Worm (Caenorhabditis elegans) whole organism, mixed stage, embryonic: ENCODE measurements around the gene slc-25A10.
A peak's percentile ranks its signal among the peaks of the same experiment; 100 is the strongest.

Source experiments
- M03D4.4 ChIP-seq: sonication (generic microtip); optimal IDR thresholded peaks from 2 replicates; lab custom pipeline; 2017; ENCODE audit warnings: mild to moderate bottlenecking, missing genetic modification characterization, missing compliant biosample characterization
- bed-3 ChIP-seq: fragments of 200-800 bp; sonication (Bioruptor generic); optimal IDR thresholded peaks from 3 replicates; lab custom pipeline; 2018; ENCODE audit warnings: mild to moderate bottlenecking, missing genetic modification characterization, moderate library complexity, missing compliant biosample characterization
- blmp-1 ChIP-seq: fragments of 150-350 bp; optimal IDR thresholded peaks from 2 replicates; lab custom pipeline; 2014; ENCODE audit warnings: missing biosample characterization, missing genetic modification characterization
- ceh-39 ChIP-seq: fragments of 150-350 bp; optimal IDR thresholded peaks from 2 replicates; lab custom pipeline; 2014; ENCODE audit warnings: missing biosample characterization, missing genetic modification characterization
- ceh-43 ChIP-seq: fragments of 200-800 bp; sonication (Bioruptor generic); optimal IDR thresholded peaks from 2 replicates; lab custom pipeline; 2018; ENCODE audit warnings: mild to moderate bottlenecking, missing genetic modification characterization, moderate library complexity, missing compliant biosample characterization
- ceh-83 ChIP-seq: fragments of 200-800 bp; sonication (Bioruptor generic); optimal IDR thresholded peaks from 2 replicates; lab custom pipeline; 2018; ENCODE audit warnings: mild to moderate bottlenecking, missing genetic modification characterization, missing compliant biosample characterization
- ces-1 ChIP-seq: fragments of 150-350 bp; optimal IDR thresholded peaks from 2 replicates; lab custom pipeline; 2014; ENCODE audit warnings: missing biosample characterization, missing genetic modification reagents, missing genetic modification characterization
- drap-1 ChIP-seq: fragments of 200-800 bp; sonication (Bioruptor generic); optimal IDR thresholded peaks from 3 replicates; lab custom pipeline; 2018; ENCODE audit warnings: mild to moderate bottlenecking, missing genetic modification characterization, missing compliant biosample characterization
- elt-1 ChIP-seq: sonication (generic microtip); optimal IDR thresholded peaks from 2 replicates; lab custom pipeline; 2017; ENCODE audit warnings: missing genetic modification characterization, mild to moderate bottlenecking, missing compliant biosample characterization, antibody characterized with exemption, moderate library complexity, borderline replicate concordance; ENCODE audit not compliant: insufficient read depth
- elt-3 ChIP-seq: fragments of 150-350 bp; optimal IDR thresholded peaks from 2 replicates; lab custom pipeline; 2014; ENCODE audit warnings: missing biosample characterization, missing genetic modification characterization
- flh-1 ChIP-seq: fragments of 200-800 bp; sonication (Bioruptor generic); optimal IDR thresholded peaks from 2 replicates; lab custom pipeline; 2018; ENCODE audit warnings: mild to moderate bottlenecking, missing genetic modification characterization, moderate library complexity, missing compliant biosample characterization
- ham-2 ChIP-seq: fragments of 200-800 bp; sonication (Bioruptor generic); optimal IDR thresholded peaks from 2 replicates; lab custom pipeline; 2018; ENCODE audit warnings: mild to moderate bottlenecking, missing genetic modification characterization, missing compliant biosample characterization
- hlh-1 ChIP-seq: fragments of 150-350 bp; optimal IDR thresholded peaks from 2 replicates; lab custom pipeline; 2014; ENCODE audit warnings: missing biosample characterization, missing genetic modification reagents, missing genetic modification characterization
- lin-13 ChIP-seq: fragments of 150-350 bp; optimal IDR thresholded peaks from 2 replicates; lab custom pipeline; 2014; ENCODE audit warnings: missing biosample characterization, missing genetic modification characterization
- lin-32 ChIP-seq: fragments of 200-800 bp; sonication (Bioruptor generic); optimal IDR thresholded peaks from 2 replicates; lab custom pipeline; 2018; ENCODE audit warnings: mild to moderate bottlenecking, missing genetic modification characterization, missing compliant biosample characterization
- lsy-2 ChIP-seq: fragments of 150-350 bp; optimal IDR thresholded peaks from 2 replicates; lab custom pipeline; 2014; ENCODE audit warnings: missing biosample characterization, missing genetic modification characterization
- mab-5 ChIP-seq: fragments of 150-350 bp; optimal IDR thresholded peaks from 2 replicates; lab custom pipeline; 2014; ENCODE audit warnings: missing biosample characterization, missing genetic modification characterization
- mep-1 ChIP-seq: fragments of 150-350 bp; optimal IDR thresholded peaks from 2 replicates; lab custom pipeline; 2017; ENCODE audit warnings: missing biosample characterization, missing genetic modification reagents, missing genetic modification characterization, inconsistent platforms
- mls-2 ChIP-seq: sonication (generic microtip); optimal IDR thresholded peaks from 2 replicates; lab custom pipeline; 2016; ENCODE audit warnings: mild to moderate bottlenecking, missing genetic modification characterization, moderate library complexity, missing compliant biosample characterization
- nhr-12 ChIP-seq: fragments of 150-350 bp; optimal IDR thresholded peaks from 2 replicates; lab custom pipeline; 2014; ENCODE audit warnings: missing biosample characterization, missing genetic modification characterization
- nhr-2 ChIP-seq: fragments of 150-350 bp; optimal IDR thresholded peaks from 2 replicates; lab custom pipeline; 2014; ENCODE audit warnings: missing biosample characterization, missing genetic modification characterization
- nhr-237 ChIP-seq: fragments of 150-350 bp; optimal IDR thresholded peaks from 2 replicates; lab custom pipeline; 2014; ENCODE audit warnings: missing biosample characterization, missing genetic modification characterization
- nhr-28 ChIP-seq: fragments of 150-350 bp; optimal IDR thresholded peaks from 2 replicates; lab custom pipeline; 2014; ENCODE audit warnings: missing biosample characterization, missing genetic modification characterization
- nhr-76 ChIP-seq: sonication (generic microtip); optimal IDR thresholded peaks from 2 replicates; lab custom pipeline; 2017; ENCODE audit warnings: missing biosample characterization, missing genetic modification characterization
- pha-4 ChIP-seq: fragments of 150-350 bp; optimal IDR thresholded peaks from 2 replicates; lab custom pipeline; 2018; ENCODE audit warnings: missing biosample characterization, missing genetic modification reagents, missing genetic modification characterization
- sem-2 ChIP-seq: fragments of 200-800 bp; sonication (Bioruptor generic); optimal IDR thresholded peaks from 2 replicates; lab custom pipeline; 2018; ENCODE audit warnings: mild to moderate bottlenecking, missing genetic modification characterization, missing compliant biosample characterization
- snpc-4 ChIP-seq: fragments of 150-350 bp; optimal IDR thresholded peaks from 2 replicates; lab custom pipeline; 2014; ENCODE audit warnings: missing biosample characterization, missing genetic modification characterization
- sptf-1 ChIP-seq: sonication (generic microtip); optimal IDR thresholded peaks from 2 replicates; lab custom pipeline; 2017; ENCODE audit warnings: mild to moderate bottlenecking, missing genetic modification characterization, moderate library complexity, missing compliant biosample characterization
- tbx-8 ChIP-seq: fragments of 200-800 bp; sonication (Bioruptor generic); optimal IDR thresholded peaks from 2 replicates; lab custom pipeline; 2018; ENCODE audit warnings: mild to moderate bottlenecking, missing genetic modification characterization, moderate library complexity, missing compliant biosample characterization
- unc-120 ChIP-seq: sonication (generic microtip); optimal IDR thresholded peaks from 2 replicates; lab custom pipeline; 2017; ENCODE audit warnings: missing genetic modification characterization, missing compliant biosample characterization; ENCODE audit not compliant: poor library complexity, severe bottlenecking
- unc-39 ChIP-seq: fragments of 150-350 bp; optimal IDR thresholded peaks from 2 replicates; lab custom pipeline; 2014; ENCODE audit warnings: missing biosample characterization, missing genetic modification characterization
- unc-62 ChIP-seq: fragments of 150-350 bp; optimal IDR thresholded peaks from 2 replicates; lab custom pipeline; 2014; ENCODE audit warnings: missing biosample characterization, missing genetic modification reagents, missing genetic modification characterization
- zip-8 ChIP-seq: fragments of 150-350 bp; optimal IDR thresholded peaks from 2 replicates; lab custom pipeline; 2014; ENCODE audit warnings: missing biosample characterization, missing genetic modification characterization
- ztf-11 ChIP-seq: fragments of 150-350 bp; optimal IDR thresholded peaks from 2 replicates; lab custom pipeline; 2014; ENCODE audit warnings: missing biosample characterization, missing genetic modification characterization

slc-25A10 gene

DNA sequence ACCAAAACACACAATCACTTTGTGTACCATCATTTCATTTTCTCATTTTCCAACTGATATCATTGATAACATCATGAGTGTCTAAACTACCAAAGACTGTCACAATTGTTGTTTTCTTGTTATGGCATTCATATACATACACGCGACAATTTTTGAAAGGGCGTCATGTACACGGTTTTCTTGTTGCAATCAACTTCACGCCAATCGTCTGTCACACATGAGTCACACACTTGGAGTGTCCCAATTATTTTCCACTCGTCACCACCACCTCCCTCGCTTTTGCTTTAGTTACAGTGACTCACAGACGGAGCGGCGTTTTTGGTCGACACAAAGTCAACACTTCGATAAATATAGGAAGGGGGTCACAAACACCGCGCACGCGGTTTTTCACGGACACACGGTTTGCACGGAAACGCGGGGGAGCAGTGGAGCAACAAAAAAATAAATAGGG, 22.5 kb upstream of the slc-25A10 start:
- TF ChIP-seq flh-1 (GFP tag; lab: Kevin White, UChicago) (no peak), blmp-1 (tag; lab: Kevin White, UChicago) (no peak), mab-5 (tag; lab: Kevin White, UChicago) (no peak), pha-4 (tag; lab: Kevin White, UChicago) (peak; percentile 26), nhr-237 (tag; lab: Kevin White, UChicago) (no peak), elt-3 (no peak)

DNA sequence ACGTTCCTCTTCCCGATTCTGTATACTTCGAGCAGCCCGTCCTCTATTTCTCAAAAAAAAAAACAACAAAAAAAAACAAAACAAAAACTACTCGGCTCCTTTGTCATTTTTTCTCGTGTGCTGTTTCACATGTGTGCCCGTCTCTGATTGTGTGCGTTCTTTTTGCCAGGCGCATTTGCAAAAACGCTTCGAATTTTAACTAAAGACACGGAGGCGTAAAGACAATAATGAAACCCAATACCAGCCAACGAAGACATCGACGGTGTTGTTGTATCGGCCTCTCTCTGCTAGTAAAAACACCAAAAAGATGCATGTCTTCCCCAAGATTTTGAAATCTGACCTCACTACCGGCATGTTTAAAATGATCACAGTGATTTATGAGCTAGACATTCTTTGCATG, 21.4 kb upstream of the slc-25A10 start:
- no peak for TF ChIP-seq lin-32
- TF ChIP-seq ceh-83 (GFP tag; lab: Kevin White, UChicago): no peak
- no peak for TF ChIP-seq mab-5 (tag; lab: Kevin White, UChicago)
- no peak for TF ChIP-seq bed-3 (GFP tag; lab: Kevin White, UChicago)
- TF ChIP-seq unc-39 (tag; lab: Kevin White, UChicago): no peak
- TF ChIP-seq unc-120 (tag; lab: Kevin White, UChicago): no peak
- TF ChIP-seq flh-1 (GFP tag; lab: Kevin White, UChicago): no peak
- no peak for TF ChIP-seq zip-8 (tag; lab: Kevin White, UChicago)
- TF ChIP-seq nhr-12 (tag; lab: Kevin White, UChicago): no peak
- no peak for TF ChIP-seq nhr-2 (tag; lab: Kevin White, UChicago)
- TF ChIP-seq mep-1 (tag; lab: Kevin White, UChicago): no peak
- TF ChIP-seq lsy-2: no peak
- TF ChIP-seq ham-2 (GFP tag; lab: Kevin White, UChicago): no peak
- no peak for TF ChIP-seq ceh-43 (GFP tag; lab: Kevin White, UChicago)
- no peak for TF ChIP-seq lin-13 (tag; lab: Kevin White, UChicago)

ce11 chrX:6745515-6745914, 20.0 kb upstream of the slc-25A10 start:
- TF ChIP-seq zip-8 (tag; lab: Kevin White, UChicago): no peak
- TF ChIP-seq bed-3 (GFP tag; lab: Kevin White, UChicago): no peak
- TF ChIP-seq ceh-39 (tag; lab: Kevin White, UChicago): no peak
- no peak for TF ChIP-seq ham-2 (GFP tag; lab: Kevin White, UChicago)
- TF ChIP-seq nhr-12 (tag; lab: Kevin White, UChicago): no peak
- TF ChIP-seq unc-62 (GFP tag; lab: Kevin White, UChicago): no peak
- TF ChIP-seq elt-1 (tag; lab: Kevin White, UChicago): no peak
- no peak for TF ChIP-seq flh-1 (GFP tag; lab: Kevin White, UChicago)
- TF ChIP-seq, all 35 proteins: peak for 0

DNA sequence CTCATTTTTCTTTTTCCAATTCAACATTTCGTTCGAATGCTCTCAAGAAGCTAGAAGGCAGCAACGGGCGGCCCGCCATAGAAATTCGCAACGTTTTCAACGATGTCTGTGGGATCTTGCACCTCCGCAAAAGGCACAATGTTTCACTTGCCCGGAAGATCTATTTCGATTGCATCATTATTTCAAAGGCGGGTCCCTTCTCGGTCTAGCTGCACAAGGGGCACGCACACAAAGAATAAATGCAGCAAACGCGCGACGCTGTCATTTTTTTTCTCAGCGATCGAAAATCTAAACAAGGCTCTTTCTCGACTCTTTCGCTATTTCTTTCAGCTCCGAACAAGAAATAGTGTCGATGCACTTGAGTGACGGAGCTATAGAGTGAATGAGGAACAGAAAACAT, 19.5 kb upstream of the slc-25A10 start:
- TF ChIP-seq nhr-28 (no peak), bed-3 (GFP tag; lab: Kevin White, UChicago) (no peak), ces-1 (GFP tag; lab: Kevin White, UChicago) (peak; percentile 1), lin-13 (tag; lab: Kevin White, UChicago) (no peak), mls-2 (no peak), mep-1 (tag; lab: Kevin White, UChicago) (no peak)
- TF ChIP-seq, all 35 proteins: peak for 1

- TF ChIP-seq drap-1 (no peak), ces-1 (GFP tag; lab: Kevin White, UChicago) (no peak), zip-8 (tag; lab: Kevin White, UChicago) (no peak), sptf-1 (tag; lab: Kevin White, UChicago) (no peak), ztf-11 (no peak)
- TF ChIP-seq, all 35 proteins: peak for 0
Observed at ce11 chrX:6744537-6744936, 19.1 kb upstream of the slc-25A10 start.

DNA sequence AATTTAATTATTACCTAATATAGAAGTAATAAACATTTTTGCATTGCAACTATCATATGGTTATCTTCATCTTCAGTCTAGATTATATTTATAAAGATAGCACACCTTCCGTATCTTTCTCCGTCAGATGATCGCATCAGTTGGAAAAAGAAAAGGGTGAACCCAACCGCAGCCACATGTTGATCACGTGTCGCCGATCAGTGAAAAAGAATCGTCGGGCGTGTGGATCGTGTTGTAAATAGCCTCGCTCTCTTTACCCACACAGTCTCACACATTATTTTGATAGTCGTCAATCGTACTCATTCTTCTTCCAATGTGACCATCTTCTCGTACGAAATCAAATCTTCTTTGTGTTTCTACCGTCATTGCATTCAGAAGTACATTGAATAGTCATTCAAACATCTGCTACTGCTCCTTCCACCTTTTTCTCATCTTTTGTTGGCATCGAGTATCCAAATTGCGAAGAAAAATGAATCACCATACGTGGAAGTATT, 18.4 kb upstream of the slc-25A10 start:
- TF ChIP-seq elt-1 (tag; lab: Kevin White, UChicago): peak; percentile 98
- TF ChIP-seq nhr-76 (tag; lab: Kevin White, UChicago): no peak
- TF ChIP-seq nhr-28: no peak
- TF ChIP-seq pha-4 (tag; lab: Kevin White, UChicago): peak; percentile 42
- TF ChIP-seq sem-2: no peak
- peak; percentile 82 for TF ChIP-seq unc-62 (GFP tag; lab: Kevin White, UChicago)
- TF ChIP-seq nhr-12 (tag; lab: Kevin White, UChicago): no peak
- TF ChIP-seq hlh-1 (tag; lab: Kevin White, UChicago): peak; percentile 45
- TF ChIP-seq mep-1 (tag; lab: Kevin White, UChicago): peak; percentile 39
- TF ChIP-seq ces-1 (GFP tag; lab: Kevin White, UChicago): no peak
- peak; percentile 35 for TF ChIP-seq unc-120 (tag; lab: Kevin White, UChicago)
- TF ChIP-seq zip-8 (tag; lab: Kevin White, UChicago): no peak
- TF ChIP-seq elt-3: peak; percentile 89
- TF ChIP-seq tbx-8: peak; percentile 17
- no peak for TF ChIP-seq mab-5 (tag; lab: Kevin White, UChicago)
- no peak for TF ChIP-seq ztf-11
- no peak for TF ChIP-seq drap-1
- peak; percentile 58 for TF ChIP-seq ham-2 (GFP tag; lab: Kevin White, UChicago)
- no peak for TF ChIP-seq ceh-39 (tag; lab: Kevin White, UChicago)
- peak; percentile 36 for TF ChIP-seq nhr-237 (tag; lab: Kevin White, UChicago)
- TF ChIP-seq flh-1 (GFP tag; lab: Kevin White, UChicago): no peak
- peak; percentile 10 for TF ChIP-seq lsy-2
- no peak for TF ChIP-seq lin-32
- TF ChIP-seq blmp-1 (tag; lab: Kevin White, UChicago): no peak
- TF ChIP-seq snpc-4: no peak
- TF ChIP-seq sptf-1 (tag; lab: Kevin White, UChicago): no peak
- TF ChIP-seq bed-3 (GFP tag; lab: Kevin White, UChicago): no peak
- no peak for TF ChIP-seq nhr-2 (tag; lab: Kevin White, UChicago)
- TF ChIP-seq M03D4.4: no peak
- no peak for TF ChIP-seq ceh-43 (GFP tag; lab: Kevin White, UChicago)
